Fruit fly (Drosophila melanogaster): ENCODE measurements around the gene Sil1.

- TF ChIP-seq CG8478 (optimal IDR thresholded peaks at IDR 0.05) (no peak), CTCF (optimal IDR thresholded peaks at IDR 0.05) (no peak)
Measured at dm6 chr3R:25208767-25209075, 26.6 kb downstream of the Sil1 start.
